Worm (Caenorhabditis elegans): ENCODE measurements around the gene F41F3.8.

F41F3.8 gene

ce11 chrV:4649649-4650384 lies 1.2 kb downstream of the F41F3.8 start:
- TF ChIP-seq nhr-25 (tag; optimal IDR thresholded peaks at IDR 0.05) (peak; percentile 80), lin-15B (tag; optimal IDR thresholded peaks at IDR 0.05) (no peak), tbx-2 (tag; optimal IDR thresholded peaks at IDR 0.05) (no peak), ztf-11 (tag; optimal IDR thresholded peaks at IDR 0.05) (no peak)

- no peak for TF ChIP-seq nhr-12 (tag; optimal IDR thresholded peaks at IDR 0.05)
- no peak for TF ChIP-seq ztf-4 (tag; optimal IDR thresholded peaks at IDR 0.05)
- TF ChIP-seq fkh-2 (tag; optimal IDR thresholded peaks at IDR 0.05) = no peak
- TF ChIP-seq elt-3 (tag; optimal IDR thresholded peaks at IDR 0.05) = peak in 1 of 3 experiments; percentile 74
- TF ChIP-seq fkh-10 (GFP tag; optimal IDR thresholded peaks at IDR 0.05) = no peak
- no peak for TF ChIP-seq pqm-1 (tag; optimal IDR thresholded peaks at IDR 0.05)
- peak; percentile 40 for TF ChIP-seq elt-2 (tag; optimal IDR thresholded peaks at IDR 0.05)
- TF ChIP-seq nhr-25 (tag; optimal IDR thresholded peaks at IDR 0.05) = peak; percentile 89
- no peak for TF ChIP-seq ztf-11 (tag; optimal IDR thresholded peaks at IDR 0.05)
- TF ChIP-seq nfya-1 (tag; optimal IDR thresholded peaks at IDR 0.05; ENCODE audit: insufficient read depth) = peak; percentile 2
- TF ChIP-seq nhr-77 (tag; optimal IDR thresholded peaks at IDR 0.05) = no peak
- TF ChIP-seq elt-1 (tag; optimal IDR thresholded peaks at IDR 0.05) = peak; percentile 33
These were observed 2.9 kb downstream of the F41F3.8 start for ce11 chrV:4651480-4651879.

ce11 chrV:4653093-4653492 lies 4.5 kb downstream of the F41F3.8 start:
- TF ChIP-seq pha-4 (tag; optimal IDR thresholded peaks at IDR 0.05) (no peak), ceh-16 (tag; optimal IDR thresholded peaks at IDR 0.05) (no peak), skn-1 (tag; optimal IDR thresholded peaks at IDR 0.05) (no peak), fos-1 (tag; optimal IDR thresholded peaks at IDR 0.05) (no peak), fkh-10 (GFP tag; optimal IDR thresholded peaks at IDR 0.05) (no peak), sea-2 (GFP tag; optimal IDR thresholded peaks at IDR 0.05) (no peak), elt-2 (tag; optimal IDR thresholded peaks at IDR 0.05) (no peak), elt-1 (tag; optimal IDR thresholded peaks at IDR 0.05) (no peak), nhr-77 (tag; optimal IDR thresholded peaks at IDR 0.05) (no peak), nhr-23 (tag; optimal IDR thresholded peaks at IDR 0.05) (no peak), R02D3.7 (tag; optimal IDR thresholded peaks at IDR 0.05) (no peak), daf-12 (tag; optimal IDR thresholded peaks at IDR 0.05) (no peak)

- TF ChIP-seq unc-62 (GFP tag; optimal IDR thresholded peaks at IDR 0.05) (no peak), nhr-25 (tag; optimal IDR thresholded peaks at IDR 0.05) (no peak), zag-1 (tag; optimal IDR thresholded peaks at IDR 0.05) (no peak), mml-1 (tag; optimal IDR thresholded peaks at IDR 0.05) (no peak)
These were observed 5.4 kb downstream of the F41F3.8 start, which contains the start of the genes col-139 and F41F3.1 for ce11 chrV:4653871-4654605. col-139 (minus strand) TSS chrV:4653971. F41F3.1 (plus strand) TSS chrV:4654555.

ce11 chrV:4655175-4655574 lies 6.5 kb downstream of the F41F3.8 start, which contains the start of gene F41F3.9:
F41F3.9 (plus strand) TSS chrV:4655475.
- TF ChIP-seq ceh-16 (tag; optimal IDR thresholded peaks at IDR 0.05) (no peak), ztf-11 (tag; optimal IDR thresholded peaks at IDR 0.05) (no peak), nhr-11 (tag; optimal IDR thresholded peaks at IDR 0.05) (no peak), nhr-28 (tag; optimal IDR thresholded peaks at IDR 0.05) (no peak), jun-1 (tag; optimal IDR thresholded peaks at IDR 0.05) (no peak), ZK546.5 (tag; optimal IDR thresholded peaks at IDR 0.05) (no peak), R02D3.7 (tag; optimal IDR thresholded peaks at IDR 0.05) (no peak), nhr-12 (tag; optimal IDR thresholded peaks at IDR 0.05) (no peak), pqm-1 (tag; optimal IDR thresholded peaks at IDR 0.05) (no peak), eor-1 (tag; optimal IDR thresholded peaks at IDR 0.05) (no peak), nhr-43 (tag; optimal IDR thresholded peaks at IDR 0.05; ENCODE audit: poor library complexity, severe bottlenecking) (no peak), elt-2 (tag; optimal IDR thresholded peaks at IDR 0.05) (no peak), snpc-4 (tag; optimal IDR thresholded peaks at IDR 0.05) (no peak), unc-39 (tag; optimal IDR thresholded peaks at IDR 0.05) (no peak)
